Worm (Caenorhabditis elegans): ENCODE measurements around the gene tag-120.

ce11 chrV:9737287-9737686, 27.7 kb upstream of the tag-120 start, which contains the start of gene aqp-4:
- no peak for TF ChIP-seq T07F8.4 (tag; optimal IDR thresholded peaks at IDR 0.05)
- no peak for TF ChIP-seq tbp1 (GFP tag; optimal IDR thresholded peaks at IDR 0.05)
- TF ChIP-seq Y67H2A.10 (GFP tag; conservative IDR thresholded peaks at IDR 0.05) = no peak
- no peak for TF ChIP-seq D2030.7 (GFP tag; IDR thresholded peaks at IDR 0.05)
- no peak for TF ChIP-seq T26A5.8 (tag; optimal IDR thresholded peaks at IDR 0.05)
- no peak for TF ChIP-seq lin-35 (GFP tag; optimal IDR thresholded peaks at IDR 0.05)
- no peak for TF ChIP-seq sdz-38 (tag; optimal IDR thresholded peaks at IDR 0.05)
- TF ChIP-seq chd-7 (tag; optimal IDR thresholded peaks at IDR 0.05) = no peak
- TF ChIP-seq unc-62 (GFP tag; optimal IDR thresholded peaks at IDR 0.05) = no peak
- no peak for TF ChIP-seq snpc-4 (GFP tag; optimal IDR thresholded peaks at IDR 0.05)
- TF ChIP-seq snpc-4 (tag; optimal IDR thresholded peaks at IDR 0.05) = no peak
- no peak for TF ChIP-seq egl-44 (GFP tag; IDR thresholded peaks at IDR 0.05)
- TF ChIP-seq Y53G8AR.9 (GFP tag; conservative IDR thresholded peaks at IDR 0.05) = no peak

Measured in whole organism, young adult.